Worm (Caenorhabditis elegans) whole organism, early embryonic: ENCODE results near the gene srt-69.

Source experiments
- B0310.2 ChIP-seq: sonication (generic microtip); optimal IDR thresholded peaks from 2 replicates; lab custom pipeline; 2016; ENCODE audit warnings: mild to moderate bottlenecking, missing genetic modification characterization, missing compliant biosample characterization
- F13C5.2 ChIP-seq: sonication (generic microtip); optimal IDR thresholded peaks from 2 replicates; lab custom pipeline; 2017; ENCODE audit warnings: mild to moderate bottlenecking, missing genetic modification characterization, inconsistent platforms, missing compliant biosample characterization
- ama-1 ChIP-seq: fragments of 150-350 bp; optimal IDR thresholded peaks from 2 replicates; lab custom pipeline; 2014
- flt-1 ChIP-seq: fragments of 200-800 bp; sonication (Bioruptor generic); IDR thresholded peaks from 2 replicates; pipeline ENCODE4 v1.3.6; 2022; ENCODE audit warnings: missing genetic modification characterization, missing compliant biosample characterization
- hmbx-1 ChIP-seq: sonication (generic microtip); optimal IDR thresholded peaks from 2 replicates; lab custom pipeline; 2016; ENCODE audit warnings: mild to moderate bottlenecking, missing genetic modification characterization, missing compliant biosample characterization
- hmg-4 ChIP-seq: fragments of 200-800 bp; sonication (Bioruptor generic); optimal IDR thresholded peaks from 2 replicates; lab custom pipeline; 2018; ENCODE audit warnings: mild to moderate bottlenecking, missing genetic modification characterization, missing compliant biosample characterization
- hnd-1 ChIP-seq: sonication (generic microtip); optimal IDR thresholded peaks from 2 replicates; lab custom pipeline; 2016; ENCODE audit warnings: missing genetic modification characterization, missing compliant biosample characterization
- scrt-1 ChIP-seq: fragments of 200-800 bp; sonication (Bioruptor generic); IDR thresholded peaks from 2 replicates; pipeline ENCODE4 v1.3.6; 2022; ENCODE audit warnings: missing genetic modification characterization, missing compliant biosample characterization
- tbx-11 ChIP-seq: fragments of 200-800 bp; sonication (Bioruptor generic); IDR thresholded peaks from 2 replicates; pipeline ENCODE4 v1.3.6; 2022; ENCODE audit warnings: missing genetic modification characterization, missing compliant biosample characterization
- tbx-37 ChIP-seq: fragments of 200-800 bp; sonication (Bioruptor generic); conservative IDR thresholded peaks from 2 replicates; pipeline ENCODE4 v1.3.6; 2022; ENCODE audit warnings: missing genetic modification reagents, missing genetic modification characterization, missing compliant biosample characterization
- tra-4 ChIP-seq: sonication (generic microtip); optimal IDR thresholded peaks from 2 replicates; lab custom pipeline; 2017; ENCODE audit warnings: missing genetic modification characterization, missing compliant biosample characterization

- TF ChIP-seq flt-1, result no peak
- no peak for TF ChIP-seq B0310.2
- no peak for TF ChIP-seq ama-1 (lab: Kevin White, UChicago)
- TF ChIP-seq tbx-37, result no peak
- TF ChIP-seq hmg-4 (GFP tag; lab: Kevin White, UChicago), result no peak
- no peak for TF ChIP-seq scrt-1 (GFP tag; lab: Robert Waterston, UW)
- no peak for TF ChIP-seq tbx-11 (GFP tag; lab: Robert Waterston, UW)
- no peak for TF ChIP-seq F13C5.2 (tag; lab: Kevin White, UChicago)
- no peak for TF ChIP-seq hmbx-1 (tag; lab: Kevin White, UChicago)
- TF ChIP-seq tra-4 (tag; lab: Kevin White, UChicago), result no peak
- TF ChIP-seq hnd-1 (tag; lab: Kevin White, UChicago), result no peak
Measured at ce11 chrV:5259448-5259847, 6.0 kb downstream of the srt-69 start, which contains the start of gene srt-70.
